Worm (Caenorhabditis elegans) whole organism, young adult: ENCODE results near the gene D2007.2.

Experiments used
- F33H1.4 ChIP-seq: fragments of 200-800 bp; sonication (Bioruptor generic); IDR thresholded peaks from 2 replicates; pipeline ENCODE4 v1.3.6; 2022; ENCODE audit warnings: missing genetic modification reagents, missing genetic modification characterization, missing compliant biosample characterization
- F37B4.10 ChIP-seq: fragments of 200-800 bp; sonication (Bioruptor generic); IDR thresholded peaks from 2 replicates; pipeline ENCODE4 v1.3.6; 2022; ENCODE audit warnings: missing genetic modification characterization, missing compliant biosample characterization
- F52B5.7 ChIP-seq: sonication (generic microtip); optimal IDR thresholded peaks from 2 replicates; lab custom pipeline; 2016; ENCODE audit warnings: mild to moderate bottlenecking, missing genetic modification characterization, missing compliant biosample characterization
- F55B11.4 ChIP-seq: sonication (generic microtip); optimal IDR thresholded peaks from 2 replicates; lab custom pipeline; 2016; ENCODE audit warnings: missing compliant biosample characterization, missing genetic modification characterization, borderline replicate concordance; ENCODE audit not compliant: insufficient read depth
- K11D2.4 ChIP-seq: fragments of 200-800 bp; sonication (Bioruptor generic); IDR thresholded peaks from 2 replicates; pipeline ENCODE4 v1.3.6; 2022; ENCODE audit warnings: missing genetic modification reagents, missing genetic modification characterization, missing compliant biosample characterization
- Y67H2A.10 ChIP-seq: fragments of 200-800 bp; sonication (Bioruptor generic); conservative IDR thresholded peaks from 2 replicates; pipeline ENCODE4 v1.3.6; 2022; ENCODE audit warnings: missing genetic modification reagents, missing genetic modification characterization, missing compliant biosample characterization
- akir-1 ChIP-seq: fragments of 200-800 bp; sonication (Bioruptor generic); optimal IDR thresholded peaks from 2 replicates; lab custom pipeline; 2018; ENCODE audit warnings: mild to moderate bottlenecking, missing genetic modification characterization, moderate library complexity, missing compliant biosample characterization
- attf-5 ChIP-seq: fragments of 200-800 bp; sonication (Bioruptor generic); optimal IDR thresholded peaks from 2 replicates; lab custom pipeline; 2018; ENCODE audit warnings: mild to moderate bottlenecking, missing genetic modification characterization, missing compliant biosample characterization
- ceh-58 ChIP-seq: fragments of 200-800 bp; sonication (Bioruptor generic); IDR thresholded peaks from 2 replicates; pipeline ENCODE4 v1.3.6; 2022; ENCODE audit warnings: missing genetic modification characterization, missing compliant biosample characterization
- dox-1 ChIP-seq: fragments of 200-800 bp; sonication (Bioruptor generic); IDR thresholded peaks from 2 replicates; pipeline ENCODE4 v1.3.6; 2022; ENCODE audit warnings: missing genetic modification reagents, missing genetic modification characterization, missing compliant biosample characterization
- ekl-4 ChIP-seq: fragments of 200-800 bp; sonication (Bioruptor generic); IDR thresholded peaks from 2 replicates; pipeline ENCODE4 v1.3.6; 2022; ENCODE audit warnings: missing genetic modification reagents, missing genetic modification characterization, missing compliant biosample characterization
- ets-4 ChIP-seq: fragments of 200-800 bp; sonication (Bioruptor generic); optimal IDR thresholded peaks from 2 replicates; lab custom pipeline; 2018; ENCODE audit warnings: mild to moderate bottlenecking, missing genetic modification characterization, missing compliant biosample characterization
- hlh-26 ChIP-seq: fragments of 200-800 bp; sonication (Bioruptor generic); conservative IDR thresholded peaks from 2 replicates; pipeline ENCODE4 v1.3.6; 2022; ENCODE audit warnings: missing genetic modification reagents, missing genetic modification characterization, missing compliant biosample characterization
- let-607 ChIP-seq, 2 experiments: fragments of 200-800 bp in 1 of 2; sonication (Bioruptor generic) in 1 of 2; sonication (generic microtip) in 1 of 2; optimal IDR thresholded peaks; 2 replicates each; lab custom pipeline; 2016 to 2018; ENCODE audit warnings: mild to moderate bottlenecking in 2 of 2, missing compliant biosample characterization in 2 of 2, missing genetic modification characterization in 2 of 2, moderate library complexity in 2 of 2, missing genotype in 1 of 2
- lin-35 ChIP-seq, 3 experiments: fragments of 150-350 bp in 2 of 3; sonication (generic microtip) in 1 of 3; optimal IDR thresholded peaks; 2 replicates each; lab custom pipeline; 2014 to 2018; ENCODE audit warnings: missing biosample characterization in 3 of 3, missing genetic modification characterization in 3 of 3, missing genetic modification reagents in 3 of 3
- lir-1 ChIP-seq: fragments of 200-800 bp; sonication (Bioruptor generic); conservative IDR thresholded peaks from 2 replicates; pipeline ENCODE4 v1.3.6; 2022; ENCODE audit warnings: missing genetic modification reagents, missing genetic modification characterization, missing compliant biosample characterization
- lsl-1 ChIP-seq: fragments of 200-800 bp; sonication (Bioruptor generic); optimal IDR thresholded peaks from 2 replicates; lab custom pipeline; 2018; ENCODE audit warnings: mild to moderate bottlenecking, missing genetic modification characterization, moderate library complexity, missing compliant biosample characterization
- mel-28 ChIP-seq: sonication (generic microtip); optimal IDR thresholded peaks from 2 replicates; lab custom pipeline; 2016; ENCODE audit warnings: borderline replicate concordance, mild to moderate bottlenecking, missing genetic modification characterization, missing compliant biosample characterization
- mxl-1 ChIP-seq: sonication (generic microtip); optimal IDR thresholded peaks from 2 replicates; lab custom pipeline; 2016; ENCODE audit warnings: missing genetic modification characterization, missing compliant biosample characterization
- nfyb-1 ChIP-seq: fragments of 200-800 bp; sonication (Bioruptor generic); IDR thresholded peaks from 2 replicates; pipeline ENCODE4 v1.3.6; 2022; ENCODE audit warnings: missing genetic modification reagents, missing genetic modification characterization, missing compliant biosample characterization
- nhr-27 ChIP-seq: fragments of 200-800 bp; sonication (Bioruptor generic); optimal IDR thresholded peaks from 2 replicates; lab custom pipeline; 2018; ENCODE audit warnings: mild to moderate bottlenecking, missing genetic modification characterization, moderate library complexity, missing compliant biosample characterization
- nhr-80 ChIP-seq: sonication (generic microtip); optimal IDR thresholded peaks from 2 replicates; lab custom pipeline; 2016; ENCODE audit warnings: missing genetic modification characterization, missing compliant biosample characterization
- rcor-1 ChIP-seq: fragments of 200-800 bp; sonication (Bioruptor generic); IDR thresholded peaks from 2 replicates; pipeline ENCODE4 v1.3.6; 2022; ENCODE audit warnings: missing genetic modification reagents, missing genetic modification characterization, missing compliant biosample characterization
- rec-8 ChIP-seq, 2 experiments: sonication (generic microtip); optimal IDR thresholded peaks; 2 replicates each; lab custom pipeline; 2016; ENCODE audit warnings: mild to moderate bottlenecking in 2 of 2, missing genetic modification characterization in 2 of 2, missing genetic modification reagents in 2 of 2, missing genotype in 2 of 2, missing biosample characterization in 1 of 2, missing compliant biosample characterization in 1 of 2, moderate library complexity in 1 of 2
- rpc-1 ChIP-seq, 2 experiments: fragments of 150-350 bp in 1 of 2; sonication (generic microtip) in 1 of 2; optimal IDR thresholded peaks; 2 replicates each; lab custom pipeline; 2014 to 2018; ENCODE audit warnings: missing biosample characterization in 1 of 2, missing genetic modification characterization in 1 of 2, missing genetic modification reagents in 1 of 2, missing genotype in 1 of 2
- snpc-3.4 ChIP-seq: sonication (generic microtip); optimal IDR thresholded peaks from 2 replicates; lab custom pipeline; 2017; ENCODE audit warnings: missing genetic modification characterization, mild to moderate bottlenecking, missing compliant biosample characterization, antibody characterized with exemption, moderate library complexity, missing genotype, missing genetic modification reagents
- snpc-4 ChIP-seq, 5 experiments: fragments of 150-350 bp in 1 of 5; sonication (generic microtip) in 4 of 5; optimal IDR thresholded peaks; 2 replicates each; lab custom pipeline; 2014 to 2018; ENCODE audit warnings: missing genetic modification characterization in 5 of 5, missing biosample characterization in 3 of 5, antibody characterized with exemption in 2 of 5, mild to moderate bottlenecking in 2 of 5, missing compliant biosample characterization in 2 of 5, missing genotype in 2 of 5, moderate library complexity in 2 of 5, missing genetic modification reagents in 1 of 5
- unc-62 ChIP-seq: fragments of 150-350 bp; optimal IDR thresholded peaks from 2 replicates; lab custom pipeline; 2014; ENCODE audit warnings: missing biosample characterization, missing genetic modification reagents, missing genetic modification characterization
- zfh-2 ChIP-seq: fragments of 200-800 bp; sonication (Bioruptor generic); conservative IDR thresholded peaks from 2 replicates; pipeline ENCODE4 v1.3.6; 2022; ENCODE audit warnings: missing genetic modification reagents, missing genetic modification characterization, missing compliant biosample characterization
- zim-3 ChIP-seq: sonication (generic microtip); optimal IDR thresholded peaks from 2 replicates; lab custom pipeline; 2017; ENCODE audit warnings: mild to moderate bottlenecking, missing genetic modification characterization, moderate library complexity, missing compliant biosample characterization
- ztf-18 ChIP-seq: sonication (generic microtip); optimal IDR thresholded peaks from 2 replicates; lab custom pipeline; 2016; ENCODE audit warnings: missing genotype, mild to moderate bottlenecking, missing genetic modification characterization, missing compliant biosample characterization
- ztf-26 ChIP-seq: sonication (generic microtip); optimal IDR thresholded peaks from 2 replicates; lab custom pipeline; 2017; ENCODE audit warnings: missing genetic modification characterization, missing compliant biosample characterization
- ztf-28 ChIP-seq: fragments of 200-800 bp; sonication (Bioruptor generic); IDR thresholded peaks from 2 replicates; pipeline ENCODE4 v1.3.6; 2022; ENCODE audit warnings: missing genetic modification reagents, missing genetic modification characterization, missing compliant biosample characterization

Gene D2007.2

DNA sequence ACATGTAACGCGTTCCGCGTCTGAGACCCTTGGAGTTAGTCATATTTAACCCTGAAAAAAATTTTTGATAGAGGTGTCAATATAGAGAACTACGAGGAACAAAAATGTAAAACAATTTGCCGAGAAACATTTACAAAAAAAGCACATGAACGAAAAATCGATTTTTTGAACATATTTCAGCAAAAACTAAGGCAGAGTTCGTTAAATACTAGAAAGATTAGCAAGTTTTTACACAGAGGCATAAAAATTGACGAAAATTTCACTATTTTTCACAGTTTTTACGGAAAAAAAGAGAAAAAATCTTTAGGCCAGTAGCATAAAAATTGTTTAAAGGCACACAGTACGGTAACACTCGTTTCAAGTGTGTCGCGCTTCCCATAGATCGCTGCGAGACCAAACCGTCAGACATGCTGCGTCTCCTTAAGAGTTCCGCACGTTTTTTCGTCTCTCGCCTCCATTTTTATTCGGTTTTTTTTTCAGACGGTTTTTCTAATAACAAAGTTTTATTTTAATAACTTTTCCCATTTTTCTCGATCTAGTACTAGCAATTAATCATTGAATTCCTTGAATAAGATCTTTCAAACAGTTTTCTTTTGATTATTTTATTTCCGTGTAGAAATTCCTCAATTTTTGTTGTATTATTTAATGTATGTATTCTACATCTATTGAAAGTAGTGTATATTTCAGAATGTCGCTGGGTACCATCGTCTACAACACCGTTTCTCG is 18.4 kb upstream of the D2007.2 start, which contains the start of the genes rpl-21 and C14B9.10 (continued):
- TF ChIP-seq lin-35 (GFP tag; optimal IDR thresholded peaks at IDR 0.05; lab: Kevin White, UChicago) (peak in 1 of 3 experiments; percentile 67), F55B11.4 (tag; lab: Kevin White, UChicago) (no peak), F37B4.10 (GFP tag; lab: Robert Waterston, UW) (no peak), akir-1 (GFP tag; lab: Kevin White, UChicago) (no peak), ets-4 (GFP tag; lab: Kevin White, UChicago) (no peak), rcor-1 (GFP tag; lab: Robert Waterston, UW) (peak; percentile 76), zim-3 (tag; lab: Kevin White, UChicago) (no peak), unc-62 (GFP tag; lab: Kevin White, UChicago) (no peak), F52B5.7 (tag; lab: Kevin White, UChicago) (no peak), snpc-3.4 (peak; percentile 89), ceh-58 (no peak), ztf-28 (GFP tag; lab: Robert Waterston, UW) (0 out of 2 replicates have a peak, but pooled peaks have one; percentile 22)

DNA sequence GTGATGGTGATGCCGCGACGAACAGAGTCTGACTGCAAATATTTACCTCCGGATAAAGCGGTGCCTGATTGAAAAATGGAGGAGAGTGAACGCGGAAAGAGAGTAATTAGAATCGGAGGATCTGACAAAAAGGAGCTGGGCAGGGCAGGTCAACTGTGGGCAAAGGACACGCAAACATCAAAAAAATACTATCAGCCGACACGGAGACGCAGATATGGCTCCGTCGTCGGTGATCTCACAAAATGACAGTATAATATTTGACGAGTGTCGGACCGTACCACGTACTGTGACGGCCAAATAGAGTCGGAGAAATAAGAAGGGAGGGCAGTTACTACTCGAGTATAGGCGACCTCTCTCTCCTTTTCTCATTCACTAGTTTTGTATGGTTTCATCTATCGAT is 16.3 kb upstream of the D2007.2 start:
- TF ChIP-seq ztf-26 (tag; lab: Kevin White, UChicago), result no peak
- TF ChIP-seq ztf-18 (tag; lab: Kevin White, UChicago), result no peak
- TF ChIP-seq F33H1.4 (GFP tag; lab: Robert Waterston, UW), result no peak
- TF ChIP-seq lin-35 (GFP tag; optimal IDR thresholded peaks at IDR 0.05; lab: Kevin White, UChicago), result no peak
- no peak for TF ChIP-seq K11D2.4 (GFP tag; lab: Robert Waterston, UW)
- no peak for TF ChIP-seq F52B5.7 (tag; lab: Kevin White, UChicago)
- TF ChIP-seq nhr-27 (tag; lab: Kevin White, UChicago), result no peak
- peak; percentile 39; the same call in 1 of the 2 replicates for TF ChIP-seq nfyb-1 (GFP tag; lab: Robert Waterston, UW)
- TF ChIP-seq zfh-2 (GFP tag; lab: Robert Waterston, UW), result 0 out of 2 replicates have a peak, but pooled peaks have one; percentile 9
- TF ChIP-seq Y67H2A.10 (GFP tag; lab: Robert Waterston, UW), result no peak
- no peak for TF ChIP-seq lsl-1 (GFP tag; lab: Kevin White, UChicago)
- TF ChIP-seq ekl-4, result no peak
- no peak for TF ChIP-seq mel-28

DNA sequence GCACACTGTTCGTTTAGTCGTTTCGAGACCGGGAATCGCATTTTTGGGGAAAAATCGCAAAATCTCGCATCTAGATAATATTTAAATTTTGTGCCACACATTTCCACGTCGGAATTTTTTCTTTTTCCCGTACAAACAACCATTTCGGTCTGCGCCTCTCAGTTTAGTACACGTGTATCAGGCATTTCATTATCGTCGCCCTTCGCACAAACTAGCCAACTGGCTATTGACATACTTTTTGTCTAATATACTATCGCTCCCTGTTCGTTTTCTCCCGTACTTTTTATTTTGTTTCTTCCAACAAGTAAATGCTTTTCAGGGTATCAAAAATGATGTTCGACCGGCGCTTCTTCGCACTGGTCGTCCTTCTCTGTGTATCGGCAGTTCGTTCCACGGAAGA is 15.4 kb upstream of the D2007.2 start, which contains the start of gene C14B9.2:
Gene C14B9.2, plus strand, starts transcription at position 320 of the 400 bp plus-strand sequence.
- no peak for TF ChIP-seq hlh-26 (GFP tag; lab: Robert Waterston, UW)
- 0 out of 2 replicates have a peak, but pooled peaks have one; percentile 34 for TF ChIP-seq dox-1 (GFP tag; lab: Robert Waterston, UW)
- TF ChIP-seq let-607 (tag; optimal IDR thresholded peaks at IDR 0.05; lab: Kevin White, UChicago), result peak; percentile 59 to 88
- TF ChIP-seq lir-1 (GFP tag; lab: Robert Waterston, UW), result no peak
- peak; percentile 55 for TF ChIP-seq nhr-80 (tag; lab: Kevin White, UChicago)
- peak; percentile 24 for TF ChIP-seq attf-5 (GFP tag; lab: Kevin White, UChicago)
- TF ChIP-seq, all 124 proteins: peak for 4

DNA sequence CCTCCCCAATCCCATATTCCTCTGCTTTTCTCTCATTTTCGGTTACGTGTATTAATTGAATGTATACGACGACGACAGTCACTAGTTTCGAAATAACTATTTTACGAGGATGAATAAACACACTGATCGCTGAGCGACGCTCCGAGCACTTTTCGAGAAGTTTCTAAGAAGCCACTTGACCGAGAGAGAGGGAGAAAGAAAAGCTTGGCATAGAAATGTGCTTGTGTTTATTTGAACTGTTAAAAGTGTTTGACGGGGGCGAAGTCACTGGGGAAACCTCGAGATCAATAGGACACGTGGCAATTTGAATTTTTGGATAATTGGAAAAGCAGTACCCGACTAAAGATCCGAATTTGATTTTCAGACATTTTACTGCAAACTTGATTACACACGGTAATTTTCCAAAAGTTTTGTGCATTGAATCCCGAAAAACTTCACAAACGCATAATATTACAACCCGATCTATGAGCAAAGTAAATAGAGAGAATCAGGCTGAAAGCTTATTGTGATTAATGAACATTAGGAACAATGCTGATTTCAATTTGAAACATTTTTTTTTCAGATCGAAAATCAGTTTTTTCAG is 12.2 kb upstream of the D2007.2 start:
- no peak for TF ChIP-seq rpc-1 (optimal IDR thresholded peaks at IDR 0.05; lab: Kevin White, UChicago)
- no peak for TF ChIP-seq rpc-1 (tag; optimal IDR thresholded peaks at IDR 0.05; lab: Kevin White, UChicago)
- no peak for TF ChIP-seq mxl-1 (tag; lab: Kevin White, UChicago)
- no peak for TF ChIP-seq rec-8 (tag; optimal IDR thresholded peaks at IDR 0.05; lab: Kevin White, UChicago)
- no peak for TF ChIP-seq snpc-4 (GFP tag; optimal IDR thresholded peaks at IDR 0.05; lab: Kevin White, UChicago)
- no peak for TF ChIP-seq snpc-4 (tag; optimal IDR thresholded peaks at IDR 0.05; lab: Kevin White, UChicago)
- TF ChIP-seq, all 124 proteins: peak for 0
